Fruit fly (Drosophila melanogaster) whole organism, embryonic: ENCODE data around the gene CG32847.
A peak's percentile ranks its signal among the peaks of the same experiment; 100 is the strongest.

Experiments
- Bteb2 ChIP-seq: fragments of 200-800 bp; sonication (Bioruptor generic); optimal IDR thresholded peaks from 2 replicates; lab custom pipeline; 2016; ENCODE audit warnings: missing biosample characterization, missing genetic modification characterization
- CG10462 ChIP-seq: fragments of 200-800 bp; sonication (Bioruptor generic); optimal IDR thresholded peaks from 2 replicates; lab custom pipeline; 2016; ENCODE audit warnings: missing biosample characterization, missing genetic modification characterization
- CG12071 ChIP-seq: fragments of 200-800 bp; sonication (Bioruptor generic); optimal IDR thresholded peaks from 3 replicates; lab custom pipeline; 2018; ENCODE audit warnings: missing biosample characterization, mild to moderate bottlenecking, missing genetic modification characterization
- CG12155 ChIP-seq: fragments of 200-800 bp; sonication (Bioruptor generic); optimal IDR thresholded peaks from 3 replicates; lab custom pipeline; 2016; ENCODE audit warnings: missing biosample characterization, missing genetic modification characterization
- CG12236 ChIP-seq: fragments of 200-800 bp; sonication (Bioruptor generic); optimal IDR thresholded peaks from 2 replicates; lab custom pipeline; 2016; ENCODE audit warnings: missing biosample characterization, missing genetic modification characterization
- CG12769 ChIP-seq: fragments of 200-800 bp; sonication (Bioruptor generic); optimal IDR thresholded peaks from 2 replicates; lab custom pipeline; 2019; ENCODE audit warnings: missing biosample characterization, mild to moderate bottlenecking, missing genetic modification characterization, moderate library complexity
- CG13287 ChIP-seq: fragments of 200-800 bp; sonication (Bioruptor generic); IDR thresholded peaks from 2 replicates; pipeline ENCODE4 v1.3.6; 2022; ENCODE audit warnings: missing biosample characterization, missing genetic modification characterization; ENCODE audit not compliant: partially characterized antibody
- CG13424 ChIP-seq: fragments of 200-800 bp; sonication (Bioruptor generic); optimal IDR thresholded peaks from 2 replicates; lab custom pipeline; 2019; ENCODE audit warnings: missing biosample characterization, mild to moderate bottlenecking, missing genetic modification characterization, moderate library complexity
- CG14441 ChIP-seq: fragments of 200-800 bp; sonication (Bioruptor generic); IDR thresholded peaks from 2 replicates; pipeline ENCODE4 v1.3.6; 2022; ENCODE audit warnings: missing biosample characterization, missing genetic modification characterization
- CG15011 ChIP-seq: fragments of 200-800 bp; sonication (Bioruptor generic); optimal IDR thresholded peaks from 3 replicates; lab custom pipeline; 2018; ENCODE audit warnings: missing biosample characterization, mild to moderate bottlenecking, missing genetic modification characterization
- CG17359 ChIP-seq: fragments of 200-800 bp; sonication (Bioruptor generic); optimal IDR thresholded peaks from 3 replicates; lab custom pipeline; 2018; ENCODE audit warnings: missing biosample characterization, mild to moderate bottlenecking, missing genetic modification characterization, moderate library complexity
- CG2129 ChIP-seq: fragments of 200-800 bp; sonication (Bioruptor generic); IDR thresholded peaks from 2 replicates; pipeline ENCODE4 v1.3.6; 2022; ENCODE audit warnings: missing biosample characterization, missing genetic modification characterization; ENCODE audit not compliant: partially characterized antibody
- CG30020 ChIP-seq: fragments of 200-800 bp; optimal IDR thresholded peaks from 2 replicates; lab custom pipeline; 2019; ENCODE audit warnings: missing biosample characterization, mild to moderate bottlenecking, missing genetic modification characterization, moderate library complexity
- CG3163 ChIP-seq: fragments of 200-800 bp; sonication (Bioruptor generic); optimal IDR thresholded peaks from 3 replicates; lab custom pipeline; 2016; ENCODE audit warnings: missing biosample characterization, missing genetic modification characterization
- CG3726 ChIP-seq: fragments of 200-800 bp; sonication (Bioruptor generic); IDR thresholded peaks from 3 replicates; pipeline ENCODE4, ENCODE4 v1.3.6; 2022; ENCODE audit warnings: missing biosample characterization, missing genetic modification characterization
- CG7271 ChIP-seq: fragments of 200-800 bp; sonication (Bioruptor generic); optimal IDR thresholded peaks from 2 replicates; lab custom pipeline; 2018; ENCODE audit warnings: missing biosample characterization, mild to moderate bottlenecking, missing genetic modification characterization, moderate library complexity
- CG7556 ChIP-seq: fragments of 200-800 bp; sonication (Bioruptor generic); optimal IDR thresholded peaks from 2 replicates; lab custom pipeline; 2017; ENCODE audit warnings: missing biosample characterization, mild to moderate bottlenecking, missing genetic modification characterization
- CG8944 ChIP-seq: fragments of 200-800 bp; sonication (Bioruptor generic); optimal IDR thresholded peaks from 3 replicates; lab custom pipeline; 2016; ENCODE audit warnings: missing biosample characterization, missing genetic modification characterization
- CG9437 ChIP-seq: fragments of 200-800 bp; sonication (Bioruptor generic); optimal IDR thresholded peaks from 2 replicates; lab custom pipeline; 2018; ENCODE audit warnings: missing biosample characterization, mild to moderate bottlenecking, missing genetic modification characterization
- CG9797 ChIP-seq: fragments of 200-800 bp; sonication (Bioruptor generic); optimal IDR thresholded peaks from 3 replicates; lab custom pipeline; 2018; ENCODE audit warnings: missing biosample characterization, mild to moderate bottlenecking, missing genetic modification characterization
- CG9876 ChIP-seq: fragments of 200-800 bp; sonication (Bioruptor generic); optimal IDR thresholded peaks from 2 replicates; lab custom pipeline; 2016; ENCODE audit warnings: missing biosample characterization, missing genetic modification characterization
- Ets97D ChIP-seq: fragments of 200-800 bp; sonication (Bioruptor generic); optimal IDR thresholded peaks from 3 replicates; lab custom pipeline; 2016; ENCODE audit warnings: missing biosample characterization, missing genetic modification characterization
- HmgD ChIP-seq: fragments of 200-800 bp; sonication (Bioruptor generic); optimal IDR thresholded peaks from 3 replicates; lab custom pipeline; 2016; ENCODE audit warnings: missing biosample characterization, missing genetic modification characterization
- Lhr ChIP-seq: fragments of 200-800 bp; sonication (Bioruptor generic); optimal IDR thresholded peaks from 3 replicates; lab custom pipeline; 2017; ENCODE audit warnings: mild to moderate bottlenecking, missing biosample characterization, missing genetic modification reagents, missing genetic modification characterization
- Myb ChIP-seq: fragments of 200-800 bp; sonication (Bioruptor generic); optimal IDR thresholded peaks from 2 replicates; lab custom pipeline; 2016; ENCODE audit warnings: missing biosample characterization, missing genetic modification characterization
- Sry-β ChIP-seq: fragments of 200-800 bp; sonication (Bioruptor generic); optimal IDR thresholded peaks from 2 replicates; lab custom pipeline; 2018; ENCODE audit warnings: missing biosample characterization, mild to moderate bottlenecking, missing genetic modification characterization, moderate library complexity
- Ssrp ChIP-seq: fragments of 200-800 bp; sonication (Bioruptor generic); optimal IDR thresholded peaks from 2 replicates; lab custom pipeline; 2018; ENCODE audit warnings: missing biosample characterization, mild to moderate bottlenecking, missing genetic modification characterization, moderate library complexity
- Stat92E ChIP-seq, 3 experiments: fragments of >200 bp in 2 of 3; fragments of 200-800 bp in 1 of 3; sonication (Bioruptor generic) in 1 of 3; optimal IDR thresholded peaks; 2 replicates each; lab custom pipeline; 2017 to 2019; ENCODE audit warnings: missing biosample characterization in 3 of 3, missing genetic modification characterization in 3 of 3, mild to moderate bottlenecking in 1 of 3, moderate library complexity in 1 of 3
- Vsx1 ChIP-seq: fragments of 200-800 bp; sonication (Bioruptor generic); optimal IDR thresholded peaks from 2 replicates; lab custom pipeline; 2017; ENCODE audit warnings: missing biosample characterization, mild to moderate bottlenecking, missing genetic modification characterization, missing genetic modification reagents
- aop ChIP-seq: fragments of 200-800 bp; sonication (Bioruptor generic); IDR thresholded peaks from 2 replicates; pipeline ENCODE4 v1.3.6; 2022; ENCODE audit warnings: missing biosample characterization, missing genetic modification characterization
- bowl ChIP-seq: fragments of 200-800 bp; sonication (Bioruptor generic); IDR thresholded peaks from 2 replicates; pipeline ENCODE4 v1.3.6; 2022; ENCODE audit warnings: missing biosample characterization, missing genetic modification characterization
- ci ChIP-seq: fragments of 200-800 bp; sonication (Bioruptor generic); IDR thresholded peaks from 3 replicates; pipeline ENCODE4 v1.3.6; 2022; ENCODE audit warnings: missing biosample characterization, missing genetic modification characterization
- dmrt11E ChIP-seq: fragments of 200-800 bp; sonication (Bioruptor generic); optimal IDR thresholded peaks from 3 replicates; lab custom pipeline; 2018; ENCODE audit warnings: missing biosample characterization, mild to moderate bottlenecking, missing genetic modification characterization, moderate library complexity
- ems ChIP-seq: fragments of 200-800 bp; sonication (Bioruptor generic); optimal IDR thresholded peaks from 3 replicates; lab custom pipeline; 2016; ENCODE audit warnings: missing biosample characterization, missing genetic modification characterization
- gce ChIP-seq: fragments of 200-800 bp; sonication (Bioruptor generic); IDR thresholded peaks from 3 replicates; pipeline ENCODE4 v1.3.6; 2022; ENCODE audit warnings: missing biosample characterization, missing genetic modification characterization
- gsb ChIP-seq: fragments of 200-800 bp; sonication (Bioruptor generic); IDR thresholded peaks from 2 replicates; pipeline ENCODE4 v1.3.6; 2022; ENCODE audit warnings: missing biosample characterization, missing genetic modification characterization
- ken ChIP-seq: fragments of 200-800 bp; sonication (Bioruptor generic); IDR thresholded peaks from 3 replicates; pipeline ENCODE4 v1.3.6; 2022; ENCODE audit warnings: missing biosample characterization, missing genetic modification characterization
- kni ChIP-seq: fragments of 200-800 bp; sonication (Bioruptor generic); optimal IDR thresholded peaks from 3 replicates; lab custom pipeline; 2017; ENCODE audit warnings: mild to moderate bottlenecking, missing biosample characterization, missing genetic modification reagents, missing genetic modification characterization
- lilli ChIP-seq: fragments of 200-800 bp; sonication (Bioruptor generic); optimal IDR thresholded peaks from 3 replicates; lab custom pipeline; 2016; ENCODE audit warnings: missing biosample characterization, missing genetic modification characterization
- maf-S ChIP-seq: fragments of 200-800 bp; sonication (Bioruptor generic); optimal IDR thresholded peaks from 2 replicates; lab custom pipeline; 2016; ENCODE audit warnings: missing biosample characterization, missing genetic modification characterization
- mirr ChIP-seq: fragments of 200-800 bp; sonication (Bioruptor generic); optimal IDR thresholded peaks from 3 replicates; lab custom pipeline; 2018; ENCODE audit warnings: missing biosample characterization, mild to moderate bottlenecking, missing genetic modification characterization
- onecut ChIP-seq: fragments of 200-800 bp; sonication (Bioruptor generic); IDR thresholded peaks from 2 replicates; pipeline ENCODE4 v1.3.6; 2022; ENCODE audit warnings: missing biosample characterization, missing genetic modification characterization
- pb ChIP-seq: fragments of 200-800 bp; sonication (Bioruptor generic); optimal IDR thresholded peaks from 3 replicates; lab custom pipeline; 2016; ENCODE audit warnings: missing biosample characterization, missing genetic modification characterization
- pros ChIP-seq: fragments of 200-800 bp; sonication (Bioruptor generic); optimal IDR thresholded peaks from 3 replicates; lab custom pipeline; 2019; ENCODE audit warnings: missing biosample characterization, mild to moderate bottlenecking, missing genetic modification characterization, moderate library complexity
- psq ChIP-seq: fragments of 200-800 bp; sonication (Bioruptor generic); optimal IDR thresholded peaks from 2 replicates; lab custom pipeline; 2017; ENCODE audit warnings: missing biosample characterization, missing genetic modification characterization
- tap ChIP-seq: fragments of 200-800 bp; optimal IDR thresholded peaks from 3 replicates; lab custom pipeline; 2019; ENCODE audit warnings: missing biosample characterization, mild to moderate bottlenecking, missing genetic modification characterization, moderate library complexity
- tgo ChIP-seq: fragments of 200-800 bp; sonication (Bioruptor generic); IDR thresholded peaks from 3 replicates; pipeline ENCODE4 v1.3.6; 2022; ENCODE audit warnings: missing biosample characterization, missing genetic modification characterization
- tna ChIP-seq: fragments of 200-800 bp; sonication (Bioruptor generic); IDR thresholded peaks from 2 replicates; pipeline ENCODE4 v1.3.6; 2022; ENCODE audit warnings: missing biosample characterization, missing genetic modification characterization; ENCODE audit not compliant: partially characterized antibody
- tup ChIP-seq: fragments of 200-800 bp; sonication (Bioruptor generic); optimal IDR thresholded peaks from 2 replicates; lab custom pipeline; 2016; ENCODE audit warnings: missing biosample characterization, mild to moderate bottlenecking, missing genetic modification characterization, moderate library complexity
- unpg ChIP-seq: fragments of 200-800 bp; sonication (Bioruptor generic); optimal IDR thresholded peaks from 3 replicates; lab custom pipeline; 2018; ENCODE audit warnings: missing biosample characterization, mild to moderate bottlenecking, missing genetic modification characterization, moderate library complexity
- wdn ChIP-seq: fragments of 200-800 bp; sonication (Bioruptor generic); IDR thresholded peaks from 2 replicates; pipeline ENCODE4 v1.3.6; 2022; ENCODE audit warnings: missing biosample characterization, missing genetic modification characterization
- yki ChIP-seq: fragments of >200 bp; optimal IDR thresholded peaks from 3 replicates; lab custom pipeline; 2018

CG32847 gene

DNA sequence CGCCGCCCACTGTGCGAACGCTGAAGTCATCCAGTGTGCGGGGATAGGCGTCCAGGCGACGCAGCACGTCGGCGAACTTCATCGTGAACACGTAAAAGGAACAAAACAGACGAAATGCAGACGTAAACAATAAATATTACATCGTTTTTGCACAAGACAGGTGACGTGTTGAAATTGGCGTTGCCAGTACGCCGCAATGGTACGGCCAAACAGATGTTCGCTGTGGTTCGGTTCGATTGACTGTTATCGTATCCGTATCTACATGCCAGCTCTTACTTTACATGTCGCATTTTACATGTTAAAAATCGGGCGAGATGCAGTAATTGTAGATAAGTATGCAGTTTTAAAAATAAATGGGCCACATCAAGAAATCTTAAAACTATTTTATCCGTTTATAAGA, 42.0 kb downstream of the CG32847 start, which contains the start of gene CG7011 (continued):
- TF ChIP-seq Sry-β (GFP tag; lab: Kevin White, UChicago): no peak
- no peak for TF ChIP-seq Ets97D
- TF ChIP-seq CG12155 (GFP tag; lab: Kevin White, UChicago): peak; percentile 28
- TF ChIP-seq pros (GFP tag; lab: Kevin White, UChicago): no peak
- no peak for TF ChIP-seq dmrt11E
- TF ChIP-seq Bteb2 (GFP tag; lab: Kevin White, UChicago): no peak
- peak; percentile 0 for TF ChIP-seq CG9797 (GFP tag; lab: Kevin White, UChicago)
- no peak for TF ChIP-seq CG17359 (tag; lab: Kevin White, UChicago)
- no peak for TF ChIP-seq CG3726
- no peak for TF ChIP-seq lilli (GFP tag; lab: Kevin White, UChicago)
- peak; percentile 49; the same call in 1 of the 2 replicates for TF ChIP-seq tna
- no peak for TF ChIP-seq CG12236 (GFP tag; lab: Kevin White, UChicago)
- no peak for TF ChIP-seq CG10462 (GFP tag; lab: Kevin White, UChicago)
- no peak for TF ChIP-seq tap (tag; lab: Kevin White, UChicago)
- no peak for TF ChIP-seq kni
- no peak for TF ChIP-seq CG7556 (GFP tag; lab: Kevin White, UChicago)
- no peak for TF ChIP-seq bowl (GFP tag; lab: Robert Waterston, UW)
- no peak for TF ChIP-seq onecut
- TF ChIP-seq Myb (GFP tag; lab: Kevin White, UChicago): peak; percentile 10
- TF ChIP-seq tup: no peak
- no peak for TF ChIP-seq CG8944 (GFP tag; lab: Kevin White, UChicago)
- TF ChIP-seq gce: no peak
- TF ChIP-seq CG9876 (GFP tag; lab: Kevin White, UChicago): no peak
- no peak for TF ChIP-seq CG12769
- no peak for TF ChIP-seq CG14441 (GFP tag; lab: Robert Waterston, UW)
- no peak for TF ChIP-seq Stat92E (GFP tag; optimal IDR thresholded peaks at IDR 0.05; lab: Kevin White, UChicago)
- TF ChIP-seq Vsx1: no peak
- TF ChIP-seq CG3163 (GFP tag; lab: Kevin White, UChicago): no peak
- TF ChIP-seq CG30020 (tag; lab: Kevin White, UChicago): no peak
- TF ChIP-seq CG15011 (GFP tag; lab: Kevin White, UChicago): no peak
- no peak for TF ChIP-seq ems
- peak; percentile 66 for TF ChIP-seq CG13287 (GFP tag; lab: Robert Waterston, UW)
- no peak for TF ChIP-seq unpg (GFP tag; lab: Kevin White, UChicago)
- no peak for TF ChIP-seq ci (GFP tag; lab: Robert Waterston, UW)
- TF ChIP-seq CG9437: no peak
- no peak for TF ChIP-seq pb (GFP tag; lab: Kevin White, UChicago)
- TF ChIP-seq CG12071 (GFP tag; lab: Kevin White, UChicago): no peak
- no peak for TF ChIP-seq aop
- no peak for TF ChIP-seq wdn (GFP tag; lab: Robert Waterston, UW)
- TF ChIP-seq CG2129 (GFP tag; lab: Robert Waterston, UW): no peak
- peak; percentile 2 for TF ChIP-seq Lhr (GFP tag; lab: Kevin White, UChicago)
- TF ChIP-seq maf-S (GFP tag; lab: Kevin White, UChicago): no peak
- TF ChIP-seq HmgD: no peak
- no peak for TF ChIP-seq mirr (GFP tag; lab: Kevin White, UChicago)
- TF ChIP-seq psq: no peak
- TF ChIP-seq CG7271 (tag; lab: Kevin White, UChicago): no peak
- no peak for TF ChIP-seq gsb (GFP tag; lab: Robert Waterston, UW)
- TF ChIP-seq CG13424: no peak
- TF ChIP-seq yki (lab: Kevin White, UChicago): no peak
- TF ChIP-seq ken (GFP tag; lab: Robert Waterston, UW): no peak
- TF ChIP-seq tgo: no peak
- no peak for TF ChIP-seq Ssrp (tag; lab: Kevin White, UChicago)
